Worm (Caenorhabditis elegans): ENCODE measurements around the gene hsp-60.

hsp-60 gene

DNA sequence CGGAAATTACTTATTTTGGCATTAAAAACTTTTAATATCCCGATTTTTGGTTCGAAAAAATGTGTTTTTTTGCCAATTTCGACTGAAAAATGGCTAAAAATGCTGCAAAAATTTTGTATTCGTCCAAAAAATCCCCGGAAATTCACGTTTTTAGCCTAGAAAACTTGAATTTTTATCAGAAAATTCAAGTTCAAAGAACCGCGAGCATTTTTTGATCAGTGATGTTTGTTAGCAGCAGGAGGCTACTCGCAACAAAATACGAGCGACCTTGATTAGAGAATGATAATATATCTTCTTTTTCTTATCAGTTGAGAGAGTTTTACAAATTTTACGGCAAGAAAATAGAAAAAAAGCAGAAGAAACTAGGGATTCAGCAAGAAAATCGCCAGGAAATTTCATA is 2.8 kb downstream of the hsp-60 start:
- no peak for TF ChIP-seq snpc-4 (tag; optimal IDR thresholded peaks at IDR 0.05)
- no peak for TF ChIP-seq unc-39 (tag; optimal IDR thresholded peaks at IDR 0.05)
- TF ChIP-seq nhr-237 (tag; optimal IDR thresholded peaks at IDR 0.05): no peak
- TF ChIP-seq drap-1 (GFP tag; optimal IDR thresholded peaks at IDR 0.05): no peak
- no peak for TF ChIP-seq elt-1 (tag; optimal IDR thresholded peaks at IDR 0.05; ENCODE audit: borderline replicate concordance, insufficient read depth)
- TF ChIP-seq tbx-8 (GFP tag; optimal IDR thresholded peaks at IDR 0.05): no peak
- no peak for TF ChIP-seq elt-3 (tag; optimal IDR thresholded peaks at IDR 0.05)
- no peak for TF ChIP-seq nhr-76 (tag; optimal IDR thresholded peaks at IDR 0.05)

- TF ChIP-seq nhr-28 (tag; optimal IDR thresholded peaks at IDR 0.05) (no peak), zip-8 (tag; optimal IDR thresholded peaks at IDR 0.05) (no peak), cnd-1 (tag; optimal IDR thresholded peaks at IDR 0.05) (no peak), sem-2 (GFP tag; optimal IDR thresholded peaks at IDR 0.05) (no peak), ztf-11 (tag; optimal IDR thresholded peaks at IDR 0.05) (no peak), lsy-2 (tag; optimal IDR thresholded peaks at IDR 0.05) (no peak), lin-32 (GFP tag; optimal IDR thresholded peaks at IDR 0.05) (no peak), drap-1 (GFP tag; optimal IDR thresholded peaks at IDR 0.05) (no peak), mab-5 (tag; optimal IDR thresholded peaks at IDR 0.05) (no peak), snpc-4 (tag; optimal IDR thresholded peaks at IDR 0.05) (no peak), ceh-39 (tag; optimal IDR thresholded peaks at IDR 0.05) (no peak), M03D4.4 (tag; optimal IDR thresholded peaks at IDR 0.05) (no peak), unc-39 (tag; optimal IDR thresholded peaks at IDR 0.05) (no peak), nhr-2 (tag; optimal IDR thresholded peaks at IDR 0.05) (no peak), pha-4 (tag; optimal IDR thresholded peaks at IDR 0.05) (no peak), lin-13 (tag; optimal IDR thresholded peaks at IDR 0.05) (no peak), elt-3 (tag; optimal IDR thresholded peaks at IDR 0.05) (no peak), blmp-1 (tag; optimal IDR thresholded peaks at IDR 0.05) (no peak), ceh-83 (GFP tag; optimal IDR thresholded peaks at IDR 0.05) (no peak)
These were observed 6.2 kb downstream of the hsp-60 start for ce11 chrIII:1625660-1626275.

ce11 chrIII:1626524-1626923 is 7.0 kb downstream of the hsp-60 start, which contains the start of gene Y22D7AL.4:
TSS of gene Y22D7AL.4 (plus strand) at chrIII:1626632.
- TF ChIP-seq unc-39 (tag; optimal IDR thresholded peaks at IDR 0.05) (no peak), lsy-2 (tag; optimal IDR thresholded peaks at IDR 0.05) (no peak), nhr-28 (tag; optimal IDR thresholded peaks at IDR 0.05) (no peak), pha-4 (tag; optimal IDR thresholded peaks at IDR 0.05) (no peak), ceh-39 (tag; optimal IDR thresholded peaks at IDR 0.05) (no peak), drap-1 (GFP tag; optimal IDR thresholded peaks at IDR 0.05) (no peak), sptf-1 (tag; optimal IDR thresholded peaks at IDR 0.05) (no peak), blmp-1 (tag; optimal IDR thresholded peaks at IDR 0.05) (no peak), bed-3 (GFP tag; optimal IDR thresholded peaks at IDR 0.05) (no peak), tbx-8 (GFP tag; optimal IDR thresholded peaks at IDR 0.05) (no peak), unc-62 (GFP tag; optimal IDR thresholded peaks at IDR 0.05) (no peak), M03D4.4 (tag; optimal IDR thresholded peaks at IDR 0.05) (no peak), lin-32 (GFP tag; optimal IDR thresholded peaks at IDR 0.05) (no peak), ceh-83 (GFP tag; optimal IDR thresholded peaks at IDR 0.05) (no peak), zip-8 (tag; optimal IDR thresholded peaks at IDR 0.05) (no peak), sem-2 (GFP tag; optimal IDR thresholded peaks at IDR 0.05) (no peak), nhr-2 (tag; optimal IDR thresholded peaks at IDR 0.05) (no peak)

DNA sequence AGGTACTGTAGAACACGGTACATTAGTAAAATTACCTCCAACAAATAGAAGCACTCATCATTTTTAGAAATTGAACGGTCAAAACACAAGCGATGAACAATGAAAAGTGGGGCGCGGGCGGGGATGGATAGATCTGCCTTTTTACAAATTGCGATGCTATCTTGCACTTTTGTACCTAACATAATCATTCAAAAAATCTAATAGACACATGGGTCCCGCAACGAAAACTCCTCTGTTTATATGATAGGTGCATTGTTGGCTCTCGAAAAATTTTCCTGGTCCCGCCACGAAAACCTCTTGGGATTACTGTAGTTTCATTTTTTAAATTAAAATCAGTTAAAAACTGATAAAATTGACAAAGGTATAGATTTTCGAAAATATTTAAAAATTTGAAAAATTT is 14.7 kb downstream of the hsp-60 start, which contains the start of gene Y22D7AL.11:
Gene Y22D7AL.11, minus strand, starts transcription at position 101 of the 400 bp plus-strand sequence.
- TF ChIP-seq unc-62 (GFP tag; optimal IDR thresholded peaks at IDR 0.05): no peak
- no peak for TF ChIP-seq flh-1 (GFP tag; optimal IDR thresholded peaks at IDR 0.05)
- TF ChIP-seq unc-39 (tag; optimal IDR thresholded peaks at IDR 0.05): no peak
- TF ChIP-seq cnd-1 (tag; optimal IDR thresholded peaks at IDR 0.05): no peak
- TF ChIP-seq blmp-1 (tag; optimal IDR thresholded peaks at IDR 0.05): no peak
- TF ChIP-seq ces-1 (GFP tag; optimal IDR thresholded peaks at IDR 0.05): no peak
- no peak for TF ChIP-seq sptf-1 (tag; optimal IDR thresholded peaks at IDR 0.05)
- no peak for TF ChIP-seq mep-1 (tag; optimal IDR thresholded peaks at IDR 0.05)
- TF ChIP-seq mab-5 (tag; optimal IDR thresholded peaks at IDR 0.05): no peak
- TF ChIP-seq lsy-2 (tag; optimal IDR thresholded peaks at IDR 0.05): no peak
- TF ChIP-seq ceh-39 (tag; optimal IDR thresholded peaks at IDR 0.05): no peak
- TF ChIP-seq snpc-4 (tag; optimal IDR thresholded peaks at IDR 0.05): no peak
- no peak for TF ChIP-seq elt-3 (tag; optimal IDR thresholded peaks at IDR 0.05)
- no peak for TF ChIP-seq zip-8 (tag; optimal IDR thresholded peaks at IDR 0.05)

DNA sequence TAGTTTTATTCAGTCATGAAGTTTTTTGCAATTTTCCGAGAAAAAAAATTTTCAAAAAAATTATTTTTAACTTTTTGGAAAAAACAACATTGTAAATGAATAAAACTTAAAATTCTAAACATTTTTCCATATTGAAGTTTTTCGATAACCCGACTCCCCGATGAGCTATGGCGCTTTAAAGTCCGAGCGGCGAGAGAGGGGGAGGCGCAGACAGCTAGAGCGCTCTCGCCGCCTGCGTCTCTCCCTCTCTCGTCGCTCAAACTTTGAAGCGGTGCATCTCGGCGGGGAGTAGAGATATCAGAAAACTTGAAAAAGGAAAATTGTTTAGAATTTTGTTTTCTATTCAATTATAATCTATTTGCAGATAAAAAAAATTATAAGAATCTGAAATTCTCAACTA is 18.8 kb downstream of the hsp-60 start:
- no peak for TF ChIP-seq snpc-4 (tag; optimal IDR thresholded peaks at IDR 0.05)
- no peak for TF ChIP-seq mls-2 (tag; optimal IDR thresholded peaks at IDR 0.05)
- no peak for TF ChIP-seq nhr-76 (tag; optimal IDR thresholded peaks at IDR 0.05)
- no peak for TF ChIP-seq unc-39 (tag; optimal IDR thresholded peaks at IDR 0.05)
- no peak for TF ChIP-seq blmp-1 (tag; optimal IDR thresholded peaks at IDR 0.05)
- no peak for TF ChIP-seq mep-1 (tag; optimal IDR thresholded peaks at IDR 0.05)
- no peak for TF ChIP-seq elt-3 (tag; optimal IDR thresholded peaks at IDR 0.05)
- TF ChIP-seq lin-32 (GFP tag; optimal IDR thresholded peaks at IDR 0.05): no peak
- no peak for TF ChIP-seq tbx-8 (GFP tag; optimal IDR thresholded peaks at IDR 0.05)
- no peak for TF ChIP-seq ham-2 (GFP tag; optimal IDR thresholded peaks at IDR 0.05)
